Worm (Caenorhabditis elegans): ENCODE data around the gene R02F2.9.
A peak's percentile ranks its signal among the peaks of the same experiment; 100 is the strongest.

R02F2.9 gene

ce11 chrIII:5449762-5450308 lies 49.2 kb upstream of the R02F2.9 start, which contains the start of gene F48E8.8 (continued):
- TF ChIP-seq nhr-47 (tag; optimal IDR thresholded peaks at IDR 0.05) (peak; percentile 69), xbp-1 (tag; optimal IDR thresholded peaks at IDR 0.05) (peak; percentile 32), ceh-88 (GFP tag; IDR thresholded peaks at IDR 0.05) (no peak), C34B4.2 (tag; optimal IDR thresholded peaks at IDR 0.05) (no peak), alr-1 (tag; optimal IDR thresholded peaks at IDR 0.05; ENCODE audit: borderline replicate concordance) (no peak), snu-23 (GFP tag; optimal IDR thresholded peaks at IDR 0.05) (peak; percentile 66)

ce11 chrIII:5450430-5450829 lies 48.6 kb upstream of the R02F2.9 start, which contains the start of gene paa-1:
TSS of gene paa-1 (plus strand) at chrIII:5450730.
- TF ChIP-seq efl-1 (optimal IDR thresholded peaks at IDR 0.05): no peak
- peak in 1 of 2 experiments; percentile 35 for TF ChIP-seq efl-1 (GFP tag; optimal IDR thresholded peaks at IDR 0.05 in 1 of 2)
- no peak for TF ChIP-seq tbx-2 (tag; optimal IDR thresholded peaks at IDR 0.05)
- no peak for TF ChIP-seq dpl-1 (GFP tag; optimal IDR thresholded peaks at IDR 0.05)
- no peak for TF ChIP-seq unc-86 (tag; optimal IDR thresholded peaks at IDR 0.05)

- TF ChIP-seq efl-1 (optimal IDR thresholded peaks at IDR 0.05) (no peak), efl-1 (GFP tag; optimal IDR thresholded peaks at IDR 0.05 in 1 of 2) (peak in 1 of 2 experiments; percentile 82), dsc-1 (tag; optimal IDR thresholded peaks at IDR 0.05) (no peak)
Observed at ce11 chrIII:5453290-5453689, 45.7 kb upstream of the R02F2.9 start, which contains the start of gene F48E8.4. TSS of gene F48E8.4 (plus strand) at chrIII:5453590.

- TF ChIP-seq zip-4 (GFP tag; optimal IDR thresholded peaks at IDR 0.05) (no peak), nhr-71 (tag; optimal IDR thresholded peaks at IDR 0.05) (no peak), fkh-10 (GFP tag; optimal IDR thresholded peaks at IDR 0.05) (no peak), hpl-2 (GFP tag; optimal IDR thresholded peaks at IDR 0.05) (no peak), lin-35 (GFP tag; optimal IDR thresholded peaks at IDR 0.05) (no peak), nhr-77 (tag; optimal IDR thresholded peaks at IDR 0.05) (no peak), efl-3 (GFP tag; optimal IDR thresholded peaks at IDR 0.05) (no peak), elt-3 (tag; optimal IDR thresholded peaks at IDR 0.05) (no peak), ceh-88 (GFP tag; IDR thresholded peaks at IDR 0.05) (no peak)
Observed at ce11 chrIII:5461079-5461478, 37.9 kb upstream of the R02F2.9 start, which contains the start of gene F48E8.3. TSS of gene F48E8.3 (plus strand) at chrIII:5461379.

- no peak for TF ChIP-seq nhr-11 (tag; optimal IDR thresholded peaks at IDR 0.05)
- no peak for TF ChIP-seq elt-2 (tag; optimal IDR thresholded peaks at IDR 0.05)
- no peak for TF ChIP-seq skn-1 (tag; optimal IDR thresholded peaks at IDR 0.05)
- no peak for TF ChIP-seq unc-86 (tag; optimal IDR thresholded peaks at IDR 0.05)
- TF ChIP-seq C34B4.2 (tag; optimal IDR thresholded peaks at IDR 0.05): no peak
- TF ChIP-seq lsy-2 (tag; optimal IDR thresholded peaks at IDR 0.05): no peak
- TF ChIP-seq lin-35 (GFP tag; optimal IDR thresholded peaks at IDR 0.05): no peak
- TF ChIP-seq C04F5.9 (tag; optimal IDR thresholded peaks at IDR 0.05): no peak
- no peak for TF ChIP-seq zip-4 (GFP tag; optimal IDR thresholded peaks at IDR 0.05)
- TF ChIP-seq hpl-2 (GFP tag; optimal IDR thresholded peaks at IDR 0.05): no peak
- TF ChIP-seq dsc-1 (tag; optimal IDR thresholded peaks at IDR 0.05): no peak
- TF ChIP-seq nhr-84 (tag; optimal IDR thresholded peaks at IDR 0.05): no peak
- no peak for TF ChIP-seq fkh-8 (tag; optimal IDR thresholded peaks at IDR 0.05)
- TF ChIP-seq efl-3 (GFP tag; optimal IDR thresholded peaks at IDR 0.05): no peak
- no peak for TF ChIP-seq zag-1 (tag; optimal IDR thresholded peaks at IDR 0.05)
- TF ChIP-seq sptf-1 (tag; optimal IDR thresholded peaks at IDR 0.05): no peak
- no peak for TF ChIP-seq unc-130 (tag; optimal IDR thresholded peaks at IDR 0.05)
- TF ChIP-seq nhr-20 (tag; optimal IDR thresholded peaks at IDR 0.05): no peak
- TF ChIP-seq lir-3 (tag; optimal IDR thresholded peaks at IDR 0.05; ENCODE audit: poor library complexity): no peak
- no peak for TF ChIP-seq unc-62 (GFP tag; optimal IDR thresholded peaks at IDR 0.05)
Observed at ce11 chrIII:5464077-5464476, 34.9 kb upstream of the R02F2.9 start, which contains the start of gene F48E8.2. TSS of gene F48E8.2 (plus strand) at chrIII:5464377.
